Worm (Caenorhabditis elegans) whole organism, L1 larva: ENCODE measurements around the gene nep-2.

Experiments
- ama-1 ChIP-seq: fragments of 150-350 bp; optimal IDR thresholded peaks from 2 replicates; lab custom pipeline; 2014
- dsc-1 ChIP-seq: sonication (generic microtip); optimal IDR thresholded peaks from 2 replicates; lab custom pipeline; 2016; ENCODE audit warnings: mild to moderate bottlenecking, missing genetic modification characterization, missing compliant biosample characterization
- elt-2 ChIP-seq: sonication (generic microtip); optimal IDR thresholded peaks from 2 replicates; lab custom pipeline; 2016; ENCODE audit warnings: missing genetic modification characterization, mild to moderate bottlenecking, inconsistent platforms, missing compliant biosample characterization, missing genetic modification reagents
- lsy-2 ChIP-seq, 2 experiments: fragments of 150-350 bp; optimal IDR thresholded peaks; 2 replicates each; lab custom pipeline; 2014; ENCODE audit warnings: missing biosample characterization in 2 of 2, missing genetic modification characterization in 2 of 2
- nhr-237 ChIP-seq: fragments of 150-350 bp; optimal IDR thresholded peaks from 2 replicates; lab custom pipeline; 2014; ENCODE audit warnings: missing biosample characterization, missing genetic modification characterization
- sptf-1 ChIP-seq: fragments of 150-350 bp; optimal IDR thresholded peaks from 2 replicates; lab custom pipeline; 2014; ENCODE audit warnings: missing biosample characterization, missing genetic modification characterization
- swsn-7 ChIP-seq: sonication (generic microtip); optimal IDR thresholded peaks from 2 replicates; lab custom pipeline; 2016; ENCODE audit warnings: missing genetic modification characterization, missing compliant biosample characterization
- unc-98 ChIP-seq: fragments of 200-800 bp; sonication (Bioruptor generic); IDR thresholded peaks from 2 replicates; pipeline ENCODE4 v1.3.6; 2022; ENCODE audit warnings: missing genetic modification characterization, missing compliant biosample characterization
- ztf-11 ChIP-seq, 2 experiments: sonication (generic microtip); optimal IDR thresholded peaks; 2 replicates each; lab custom pipeline; 2016 to 2017; ENCODE audit warnings: missing genetic modification characterization in 2 of 2, missing biosample characterization in 1 of 2, missing compliant biosample characterization in 1 of 2

ce11 chrII:2735644-2736043 is 10.1 kb upstream of the nep-2 start:
- TF ChIP-seq dsc-1 (tag; lab: Kevin White, UChicago) = no peak
- no peak for TF ChIP-seq swsn-7 (tag; lab: Kevin White, UChicago)
- no peak for TF ChIP-seq sptf-1 (tag; lab: Kevin White, UChicago)
- TF ChIP-seq ama-1 (lab: Kevin White, UChicago) = no peak
- TF ChIP-seq elt-2 (tag; lab: Kevin White, UChicago) = no peak
- TF ChIP-seq lsy-2 (tag; optimal IDR thresholded peaks at IDR 0.05; lab: Kevin White, UChicago) = no peak
- no peak for TF ChIP-seq ztf-11 (tag; optimal IDR thresholded peaks at IDR 0.05; lab: Kevin White, UChicago)
- no peak for TF ChIP-seq unc-98 (GFP tag; lab: Robert Waterston, UW)
- no peak for TF ChIP-seq nhr-237
